Fruit fly (Drosophila melanogaster) whole organism, embryonic: Measurements from ENCODE around the gene CG2278.

ENCODE experiments used
- Aef1 ChIP-seq: fragments of 200-800 bp; sonication (Bioruptor generic); IDR thresholded peaks from 3 replicates; pipeline ENCODE4 v1.3.6; 2022; ENCODE audit warnings: missing biosample characterization, missing genetic modification characterization
- BEAF-32 ChIP-seq: fragments of 200-800 bp; sonication (Bioruptor generic); optimal IDR thresholded peaks from 3 replicates; lab custom pipeline; 2017; ENCODE audit warnings: missing biosample characterization, missing genetic modification characterization, mild to moderate bottlenecking, moderate library complexity, missing genetic modification reagents
- CG10431 ChIP-seq: fragments of 200-800 bp; sonication (Bioruptor generic); optimal IDR thresholded peaks from 3 replicates; lab custom pipeline; 2018; ENCODE audit warnings: missing biosample characterization, mild to moderate bottlenecking, missing genetic modification characterization
- CG10543 ChIP-seq: fragments of 200-800 bp; sonication (Bioruptor generic); optimal IDR thresholded peaks from 3 replicates; lab custom pipeline; 2017; ENCODE audit warnings: missing biosample characterization, mild to moderate bottlenecking, missing genetic modification characterization, moderate library complexity
- CG12155 ChIP-seq: fragments of 200-800 bp; sonication (Bioruptor generic); optimal IDR thresholded peaks from 3 replicates; lab custom pipeline; 2016; ENCODE audit warnings: missing biosample characterization, missing genetic modification characterization
- CG12299 ChIP-seq: fragments of 200-800 bp; sonication (Bioruptor generic); optimal IDR thresholded peaks from 2 replicates; lab custom pipeline; 2018; ENCODE audit warnings: missing biosample characterization, mild to moderate bottlenecking, missing genetic modification characterization
- CG12942 ChIP-seq: fragments of 200-800 bp; sonication (Bioruptor generic); optimal IDR thresholded peaks from 3 replicates; lab custom pipeline; 2016; ENCODE audit warnings: missing biosample characterization, missing genetic modification characterization
- CG13894 ChIP-seq: fragments of 200-800 bp; sonication (Bioruptor generic); optimal IDR thresholded peaks from 3 replicates; lab custom pipeline; 2018; ENCODE audit warnings: missing biosample characterization, mild to moderate bottlenecking, missing genetic modification characterization, moderate library complexity
- CG14014 ChIP-seq: fragments of 200-800 bp; sonication (Bioruptor generic); IDR thresholded peaks from 2 replicates; pipeline ENCODE4 v1.3.6; 2022; ENCODE audit warnings: missing biosample characterization, missing genetic modification characterization
- CG17361 ChIP-seq: fragments of 200-800 bp; sonication (Bioruptor generic); IDR thresholded peaks from 3 replicates; pipeline ENCODE4 v1.3.6; 2022; ENCODE audit warnings: missing biosample characterization, missing genetic modification characterization
- CG17385 ChIP-seq: fragments of 200-800 bp; sonication (Bioruptor generic); optimal IDR thresholded peaks from 3 replicates; lab custom pipeline; 2018; ENCODE audit warnings: missing biosample characterization, mild to moderate bottlenecking, missing genetic modification characterization
- CG32772 ChIP-seq: fragments of 200-800 bp; sonication (Bioruptor generic); IDR thresholded peaks from 2 replicates; pipeline ENCODE4 v1.3.6; 2022; ENCODE audit warnings: missing biosample characterization, missing genetic modification characterization
- CG33213 ChIP-seq: fragments of 200-800 bp; sonication (Bioruptor generic); optimal IDR thresholded peaks from 3 replicates; lab custom pipeline; 2016; ENCODE audit warnings: missing biosample characterization, missing genetic modification characterization
- CG6654 ChIP-seq: fragments of 200-800 bp; sonication (Bioruptor generic); optimal IDR thresholded peaks from 2 replicates; lab custom pipeline; 2017; ENCODE audit warnings: missing biosample characterization, mild to moderate bottlenecking, missing genetic modification characterization
- CG8290 ChIP-seq, 3 experiments: fragments of 200-800 bp; sonication (Bioruptor generic); optimal IDR thresholded peaks; 2 replicates each; lab custom pipeline; 2016 to 2019; ENCODE audit warnings: missing biosample characterization in 3 of 3, missing genetic modification characterization in 3 of 3, mild to moderate bottlenecking in 2 of 3, moderate library complexity in 1 of 3
- CG8359 ChIP-seq: fragments of 200-800 bp; sonication (Bioruptor generic); optimal IDR thresholded peaks from 2 replicates; lab custom pipeline; 2017; ENCODE audit warnings: missing biosample characterization, mild to moderate bottlenecking, missing genetic modification characterization, borderline replicate concordance
- CG8765 ChIP-seq: fragments of 200-800 bp; sonication (Bioruptor generic); IDR thresholded peaks from 2 replicates; pipeline ENCODE4 v1.3.6; 2022; ENCODE audit warnings: missing biosample characterization, missing genetic modification characterization
- CG8924 ChIP-seq: fragments of 200-800 bp; optimal IDR thresholded peaks from 3 replicates; lab custom pipeline; 2019; ENCODE audit warnings: missing biosample characterization, mild to moderate bottlenecking, missing genetic modification characterization, moderate library complexity
- CoRest ChIP-seq: fragments of 200-800 bp; sonication (Bioruptor generic); optimal IDR thresholded peaks from 3 replicates; lab custom pipeline; 2018; ENCODE audit warnings: missing biosample characterization, mild to moderate bottlenecking, missing genetic modification characterization, moderate library complexity
- Dip3 ChIP-seq: fragments of 200-800 bp; sonication (Bioruptor generic); optimal IDR thresholded peaks from 3 replicates; lab custom pipeline; 2016; ENCODE audit warnings: missing biosample characterization, missing genetic modification characterization
- Dref ChIP-seq: fragments of 200-800 bp; sonication (Bioruptor generic); IDR thresholded peaks from 2 replicates; pipeline ENCODE4 v1.3.6; 2022; ENCODE audit warnings: missing biosample characterization, missing genetic modification characterization
- Elba2 ChIP-seq: fragments of 200-800 bp; sonication (Bioruptor generic); optimal IDR thresholded peaks from 3 replicates; lab custom pipeline; 2016; ENCODE audit warnings: missing biosample characterization, missing genetic modification characterization
- HLH54F ChIP-seq: fragments of 200-800 bp; sonication (Bioruptor generic); optimal IDR thresholded peaks from 3 replicates; lab custom pipeline; 2016; ENCODE audit warnings: missing biosample characterization, missing genetic modification characterization
- Myb ChIP-seq: fragments of 200-800 bp; sonication (Bioruptor generic); optimal IDR thresholded peaks from 2 replicates; lab custom pipeline; 2016; ENCODE audit warnings: missing biosample characterization, missing genetic modification characterization
- Nf-YA ChIP-seq: fragments of 200-800 bp; sonication (Bioruptor generic); IDR thresholded peaks from 2 replicates; pipeline ENCODE4 v1.3.6; 2022; ENCODE audit warnings: missing biosample characterization, missing genetic modification characterization
- Optix ChIP-seq: fragments of 200-800 bp; sonication (Bioruptor generic); IDR thresholded peaks from 3 replicates; pipeline ENCODE4 v1.3.6; 2022; ENCODE audit warnings: missing biosample characterization, missing genetic modification characterization
- Rx ChIP-seq: fragments of 200-800 bp; sonication (Bioruptor generic); IDR thresholded peaks from 2 replicates; pipeline ENCODE4 v1.3.6; 2022; ENCODE audit warnings: missing biosample characterization, missing genetic modification characterization
- Sin3A ChIP-seq: fragments of >200 bp; optimal IDR thresholded peaks from 2 replicates; lab custom pipeline; 2018
- Sox102F ChIP-seq: fragments of 200-800 bp; sonication (Bioruptor generic); optimal IDR thresholded peaks from 2 replicates; lab custom pipeline; 2018; ENCODE audit warnings: missing biosample characterization, mild to moderate bottlenecking, missing genetic modification characterization, moderate library complexity
- Taf1 ChIP-seq: fragments of 200-800 bp; sonication (Bioruptor generic); IDR thresholded peaks from 2 replicates; pipeline ENCODE4 v1.3.6; 2022; ENCODE audit warnings: missing biosample characterization, missing genetic modification characterization
- ara ChIP-seq: fragments of 200-800 bp; sonication (Bioruptor generic); IDR thresholded peaks from 2 replicates; pipeline ENCODE4 v1.3.6; 2022; ENCODE audit warnings: missing biosample characterization, missing genetic modification characterization
- bigmax ChIP-seq: fragments of 200-800 bp; sonication (Bioruptor generic); optimal IDR thresholded peaks from 2 replicates; lab custom pipeline; 2018; ENCODE audit warnings: missing biosample characterization, mild to moderate bottlenecking, missing genetic modification characterization
- bowl ChIP-seq: fragments of 200-800 bp; sonication (Bioruptor generic); IDR thresholded peaks from 2 replicates; pipeline ENCODE4 v1.3.6; 2022; ENCODE audit warnings: missing biosample characterization, missing genetic modification characterization
- chinmo ChIP-seq: fragments of 200-800 bp; sonication (Bioruptor generic); IDR thresholded peaks from 4 replicates; pipeline ENCODE4 v1.3.6; 2022; ENCODE audit warnings: missing biosample characterization, missing genetic modification characterization; ENCODE audit not compliant: partially characterized antibody
- ci ChIP-seq: fragments of 200-800 bp; sonication (Bioruptor generic); IDR thresholded peaks from 3 replicates; pipeline ENCODE4 v1.3.6; 2022; ENCODE audit warnings: missing biosample characterization, missing genetic modification characterization
- fd96Cb ChIP-seq: fragments of 200-800 bp; sonication (Bioruptor generic); optimal IDR thresholded peaks from 2 replicates; lab custom pipeline; 2018; ENCODE audit warnings: missing biosample characterization, mild to moderate bottlenecking, missing genetic modification characterization, moderate library complexity
- fru ChIP-seq: fragments of >200 bp; optimal IDR thresholded peaks from 2 replicates; lab custom pipeline; 2017
- her ChIP-seq: fragments of 200-800 bp; sonication (Bioruptor generic); optimal IDR thresholded peaks from 2 replicates; lab custom pipeline; 2016; ENCODE audit warnings: missing biosample characterization, missing genetic modification characterization
- lab ChIP-seq: fragments of 200-800 bp; sonication (Bioruptor generic); optimal IDR thresholded peaks from 3 replicates; lab custom pipeline; 2017; ENCODE audit warnings: missing biosample characterization, missing genetic modification characterization, mild to moderate bottlenecking, moderate library complexity, missing genetic modification reagents
- nom ChIP-seq: fragments of 200-800 bp; sonication (Bioruptor generic); optimal IDR thresholded peaks from 2 replicates; lab custom pipeline; 2017; ENCODE audit warnings: missing biosample characterization, missing genetic modification characterization, mild to moderate bottlenecking, moderate library complexity, missing genetic modification reagents
- onecut ChIP-seq: fragments of 200-800 bp; sonication (Bioruptor generic); IDR thresholded peaks from 2 replicates; pipeline ENCODE4 v1.3.6; 2022; ENCODE audit warnings: missing biosample characterization, missing genetic modification characterization
- peb ChIP-seq: fragments of 200-800 bp; sonication (Bioruptor generic); IDR thresholded peaks from 2 replicates; pipeline ENCODE4 v1.3.6; 2022; ENCODE audit warnings: missing biosample characterization, missing genetic modification characterization
- row ChIP-seq: fragments of 200-800 bp; sonication (Bioruptor generic); IDR thresholded peaks from 3 replicates; pipeline ENCODE4 v1.3.6; 2022; ENCODE audit warnings: missing biosample characterization, missing genetic modification characterization
- schlank ChIP-seq: fragments of 200-800 bp; sonication (Bioruptor generic); optimal IDR thresholded peaks from 2 replicates; lab custom pipeline; 2018; ENCODE audit warnings: missing biosample characterization, mild to moderate bottlenecking, missing genetic modification characterization
- sens ChIP-seq: fragments of 200-800 bp; sonication (Bioruptor generic); peaks from one replicate; lab custom pipeline; 2016; ENCODE audit warnings: missing biosample characterization, missing genetic modification characterization
- seq ChIP-seq: fragments of 200-800 bp; sonication (Bioruptor generic); IDR thresholded peaks from 2 replicates; pipeline ENCODE4 v1.3.6; 2022; ENCODE audit warnings: missing biosample characterization, missing genetic modification characterization
- slbo ChIP-seq: fragments of 200-800 bp; sonication (Bioruptor generic); IDR thresholded peaks from 2 replicates; pipeline ENCODE4 v1.3.6; 2022; ENCODE audit warnings: missing biosample characterization, missing genetic modification characterization
- sna ChIP-seq: fragments of 200-800 bp; sonication (Bioruptor generic); IDR thresholded peaks from 2 replicates; pipeline ENCODE4 v1.3.6; 2022; ENCODE audit warnings: missing biosample characterization, missing genetic modification characterization; ENCODE audit not compliant: partially characterized antibody
- trem ChIP-seq: fragments of 200-800 bp; optimal IDR thresholded peaks from 3 replicates; lab custom pipeline; 2019; ENCODE audit warnings: missing biosample characterization, mild to moderate bottlenecking, missing genetic modification characterization, moderate library complexity
- zfh1 ChIP-seq: fragments of 200-800 bp; sonication (Bioruptor generic); IDR thresholded peaks from 3 replicates; pipeline ENCODE4 v1.3.6; 2022; ENCODE audit warnings: missing biosample characterization, missing genetic modification characterization

The CG2278 gene

dm6 chrX:8131693-8132313 lies 38.3 kb downstream of the CG2278 start, which contains the start of gene CG10958 (continued):
- TF ChIP-seq Taf1 (GFP tag; lab: Robert Waterston, UW) (no peak), nom (GFP tag; lab: Kevin White, UChicago) (peak; percentile 37), Sox102F (GFP tag; lab: Kevin White, UChicago) (peak; percentile 71), CG12299 (tag; lab: Kevin White, UChicago) (peak; percentile 46), sna (GFP tag; lab: Robert Waterston, UW) (peak; percentile 50; the same call in 1 of the 2 replicates), CG10431 (GFP tag; lab: Kevin White, UChicago) (peak; percentile 13), onecut (GFP tag; lab: Robert Waterston, UW) (no peak), chinmo (GFP tag; lab: Robert Waterston, UW) (no peak), CG13894 (tag; lab: Kevin White, UChicago) (peak; percentile 23), CG17361 (peak; percentile 65; the same call in 2 of the 3 replicates), CG10543 (GFP tag; lab: Kevin White, UChicago) (peak; percentile 60), Dref (peak; percentile 59), Sin3A (peak; percentile 8), Dip3 (GFP tag; lab: Kevin White, UChicago) (peak; percentile 19), sens (peak; percentile 88), BEAF-32 (GFP tag; lab: Kevin White, UChicago) (peak; percentile 39), CG8359 (no peak), CG8765 (0 out of 2 replicates have a peak, but pooled peaks have one; percentile 16), CG17385 (GFP tag; lab: Kevin White, UChicago) (peak; percentile 68), CG12155 (GFP tag; lab: Kevin White, UChicago) (peak; percentile 63), Aef1 (GFP tag; lab: Robert Waterston, UW) (0 out of 3 replicates have a peak, but pooled peaks have one; percentile 33), lab (peak; percentile 71), Rx (0 out of 2 replicates have a peak, but pooled peaks have one; percentile 30), fd96Cb (tag; lab: Kevin White, UChicago) (peak; percentile 28), bowl (no peak), her (GFP tag; lab: Kevin White, UChicago) (no peak), CG33213 (GFP tag; lab: Kevin White, UChicago) (no peak), peb (GFP tag; lab: Robert Waterston, UW) (no peak), ara (GFP tag; lab: Robert Waterston, UW) (peak; percentile 51), Optix (no peak), slbo (GFP tag; lab: Robert Waterston, UW) (peak; percentile 79), CG12942 (GFP tag; lab: Kevin White, UChicago) (peak; percentile 56), trem (tag; lab: Kevin White, UChicago) (peak; percentile 57), schlank (tag; lab: Kevin White, UChicago) (no peak), CG14014 (GFP tag; lab: Robert Waterston, UW) (no peak; the same call in 1 of the 2 replicates), CoRest (tag; lab: Kevin White, UChicago) (peak; percentile 37), CG6654 (no peak), Myb (peak; percentile 2), seq (GFP tag; lab: Robert Waterston, UW) (0 out of 2 replicates have a peak, but pooled peaks have one; percentile 31), Elba2 (no peak), zfh1 (GFP tag; lab: Robert Waterston, UW) (peak; percentile 66; the same call in 2 of the 3 replicates), CG8290 (GFP tag; optimal IDR thresholded peaks at IDR 0.05; lab: Kevin White, UChicago) (peak; percentile 28), CG8290 (tag; optimal IDR thresholded peaks at IDR 0.05; lab: Kevin White, UChicago) (no peak), CG8924 (tag; lab: Kevin White, UChicago) (peak; percentile 51), row (GFP tag; lab: Robert Waterston, UW) (peak; percentile 82), ci (GFP tag; lab: Robert Waterston, UW) (0 out of 3 replicates have a peak, but pooled peaks have one; percentile 37), HLH54F (GFP tag; lab: Kevin White, UChicago) (peak; percentile 34), fru (lab: Kevin White, UChicago) (no peak), bigmax (GFP tag; lab: Kevin White, UChicago) (no peak), Nf-YA (no peak), CG32772 (GFP tag; lab: Robert Waterston, UW) (peak; percentile 52; the same call in 1 of the 2 replicates)
